Worm (Caenorhabditis elegans): ENCODE results near the gene srv-9.

DNA sequence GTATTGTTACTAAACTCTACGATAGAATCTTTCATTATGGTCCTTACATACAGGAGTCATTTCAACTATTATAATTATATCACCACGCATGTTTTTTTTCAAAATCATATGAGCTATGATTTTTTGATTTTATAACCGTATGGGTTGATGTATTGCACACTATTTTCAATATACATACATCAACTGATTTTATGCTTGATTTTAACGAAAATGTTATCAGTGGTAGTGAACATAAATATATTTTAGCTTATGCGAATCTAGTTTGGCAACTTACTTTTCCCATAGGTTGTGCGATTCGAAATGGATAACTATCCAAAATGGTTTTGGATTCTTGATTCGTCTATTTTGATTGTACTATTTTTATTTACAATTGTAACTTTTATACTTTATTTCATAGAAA lies 663 bp upstream of the srv-9 start, which contains the start of gene srv-10:
- TF ChIP-seq fkh-10 (GFP tag; optimal IDR thresholded peaks at IDR 0.05), result no peak
- TF ChIP-seq nhr-77 (tag; optimal IDR thresholded peaks at IDR 0.05), result no peak
- no peak for TF ChIP-seq unc-39 (tag; optimal IDR thresholded peaks at IDR 0.05)
